Worm (Caenorhabditis elegans): ENCODE data around the gene mrps-11.

Gene mrps-11

ce11 chrV:12491070-12491643 lies 3.3 kb downstream of the mrps-11 start:
- TF ChIP-seq W03F9.2 (tag; optimal IDR thresholded peaks at IDR 0.05) (peak; percentile 63), him-1 (tag; optimal IDR thresholded peaks at IDR 0.05) (no peak)

ce11 chrV:12488002-12488401 lies 6.4 kb downstream of the mrps-11 start:
- no peak for TF ChIP-seq dao-5 (tag; optimal IDR thresholded peaks at IDR 0.05)

ce11 chrV:12486934-12487333 lies 7.5 kb downstream of the mrps-11 start, which contains the start of gene inx-11:
TSS of gene inx-11 (plus strand) at chrV:12487234.
- TF ChIP-seq him-1 (tag; optimal IDR thresholded peaks at IDR 0.05) (no peak), dao-5 (tag; optimal IDR thresholded peaks at IDR 0.05) (no peak), W03F9.2 (tag; optimal IDR thresholded peaks at IDR 0.05) (no peak)

- TF ChIP-seq dao-5 (tag; optimal IDR thresholded peaks at IDR 0.05) = no peak
- no peak for TF ChIP-seq him-1 (tag; optimal IDR thresholded peaks at IDR 0.05)
- TF ChIP-seq W03F9.2 (tag; optimal IDR thresholded peaks at IDR 0.05) = no peak
These were observed 9.8 kb downstream of the mrps-11 start, which contains the start of gene srt-39 for ce11 chrV:12484585-12484984. TSS of gene srt-39 (plus strand) at chrV:12484885.

- TF ChIP-seq W03F9.2 (tag; optimal IDR thresholded peaks at IDR 0.05) (no peak), dao-5 (tag; optimal IDR thresholded peaks at IDR 0.05) (no peak), him-1 (tag; optimal IDR thresholded peaks at IDR 0.05) (no peak)
These were observed 15.4 kb downstream of the mrps-11 start for ce11 chrV:12478990-12479389.

ce11 chrV:12478111-12478510 lies 16.3 kb downstream of the mrps-11 start, which contains the start of gene atn-1:
TSS of gene atn-1 (plus strand) at chrV:12478411.
- TF ChIP-seq him-1 (tag; optimal IDR thresholded peaks at IDR 0.05) = no peak
- TF ChIP-seq dao-5 (tag; optimal IDR thresholded peaks at IDR 0.05) = no peak
- no peak for TF ChIP-seq W03F9.2 (tag; optimal IDR thresholded peaks at IDR 0.05)

- TF ChIP-seq him-1 (tag; optimal IDR thresholded peaks at IDR 0.05) = no peak
- no peak for TF ChIP-seq dao-5 (tag; optimal IDR thresholded peaks at IDR 0.05)
- TF ChIP-seq W03F9.2 (tag; optimal IDR thresholded peaks at IDR 0.05) = no peak
These were observed 17.3 kb downstream of the mrps-11 start for ce11 chrV:12477139-12477538.

- TF ChIP-seq dao-5 (tag; optimal IDR thresholded peaks at IDR 0.05) (no peak), him-1 (tag; optimal IDR thresholded peaks at IDR 0.05) (no peak), W03F9.2 (tag; optimal IDR thresholded peaks at IDR 0.05) (no peak)
These were observed 19.1 kb downstream of the mrps-11 start for ce11 chrV:12475360-12475759.

ce11 chrV:12470324-12470723 lies 24.1 kb downstream of the mrps-11 start:
- TF ChIP-seq him-1 (tag; optimal IDR thresholded peaks at IDR 0.05) (no peak), W03F9.2 (tag; optimal IDR thresholded peaks at IDR 0.05) (no peak), dao-5 (tag; optimal IDR thresholded peaks at IDR 0.05) (no peak)

- TF ChIP-seq dao-5 (tag; optimal IDR thresholded peaks at IDR 0.05) = no peak
- no peak for TF ChIP-seq him-1 (tag; optimal IDR thresholded peaks at IDR 0.05)
- TF ChIP-seq W03F9.2 (tag; optimal IDR thresholded peaks at IDR 0.05) = no peak
These were observed 26.1 kb downstream of the mrps-11 start, which contains the start of gene F28C1.3 for ce11 chrV:12468363-12468762. TSS of gene F28C1.3 (plus strand) at chrV:12468663.

ce11 chrV:12467755-12468154 lies 26.7 kb downstream of the mrps-11 start:
- TF ChIP-seq W03F9.2 (tag; optimal IDR thresholded peaks at IDR 0.05) = peak; percentile 30
- no peak for TF ChIP-seq him-1 (tag; optimal IDR thresholded peaks at IDR 0.05)
- no peak for TF ChIP-seq dao-5 (tag; optimal IDR thresholded peaks at IDR 0.05)

- TF ChIP-seq dao-5 (tag; optimal IDR thresholded peaks at IDR 0.05) (no peak), W03F9.2 (tag; optimal IDR thresholded peaks at IDR 0.05) (no peak)
These were observed 27.8 kb downstream of the mrps-11 start for ce11 chrV:12466653-12467052.

ce11 chrV:12465399-12465798 lies 29.0 kb downstream of the mrps-11 start:
- TF ChIP-seq him-1 (tag; optimal IDR thresholded peaks at IDR 0.05) (peak; percentile 52), W03F9.2 (tag; optimal IDR thresholded peaks at IDR 0.05) (no peak), dao-5 (tag; optimal IDR thresholded peaks at IDR 0.05) (no peak)

ce11 chrV:12462908-12463307 lies 31.5 kb downstream of the mrps-11 start, which contains the start of gene egl-10:
TSS of gene egl-10 (minus strand) at chrV:12463008.
- TF ChIP-seq W03F9.2 (tag; optimal IDR thresholded peaks at IDR 0.05) (no peak), dao-5 (tag; optimal IDR thresholded peaks at IDR 0.05) (no peak), him-1 (tag; optimal IDR thresholded peaks at IDR 0.05) (no peak)

- TF ChIP-seq him-1 (tag; optimal IDR thresholded peaks at IDR 0.05) (no peak), W03F9.2 (tag; optimal IDR thresholded peaks at IDR 0.05) (no peak), dao-5 (tag; optimal IDR thresholded peaks at IDR 0.05) (no peak)
These were observed 33.8 kb downstream of the mrps-11 start for ce11 chrV:12460583-12460982.
